Fruit fly (Drosophila melanogaster) whole organism, embryonic: ENCODE results near the gene CkIIbeta.

Source experiments
- CG12071 ChIP-seq: fragments of 200-800 bp; sonication (Bioruptor generic); optimal IDR thresholded peaks from 3 replicates; lab custom pipeline; 2018; ENCODE audit warnings: missing biosample characterization, mild to moderate bottlenecking, missing genetic modification characterization
- CG6689 ChIP-seq: fragments of 200-800 bp; sonication (Bioruptor generic); IDR thresholded peaks from 2 replicates; pipeline ENCODE4 v1.3.6; 2022; ENCODE audit warnings: missing biosample characterization, missing genetic modification characterization
- CkIIα-i1 ChIP-seq: fragments of 200-800 bp; sonication (Bioruptor generic); IDR thresholded peaks from 2 replicates; pipeline ENCODE4 v1.3.6; 2022; ENCODE audit warnings: missing biosample characterization, missing genetic modification characterization
- Doc2 ChIP-seq: fragments of 200-800 bp; sonication (Bioruptor generic); IDR thresholded peaks from 2 replicates; pipeline ENCODE4 v1.3.6; 2022; ENCODE audit warnings: missing biosample characterization, missing genetic modification characterization
- H15 ChIP-seq: fragments of 200-800 bp; sonication (Bioruptor generic); IDR thresholded peaks from 3 replicates; pipeline ENCODE4 v1.3.6; 2022; ENCODE audit warnings: missing biosample characterization, missing genetic modification characterization
- Pdp1 ChIP-seq, 2 experiments: fragments of 200-800 bp; sonication (Bioruptor generic); optimal IDR thresholded peaks; 3 replicates each; lab custom pipeline; 2016; ENCODE audit warnings: missing biosample characterization in 2 of 2, missing genetic modification characterization in 2 of 2, mild to moderate bottlenecking in 1 of 2, moderate library complexity in 1 of 2
- cg ChIP-seq: fragments of 200-800 bp; sonication (Bioruptor generic); optimal IDR thresholded peaks from 3 replicates; lab custom pipeline; 2019; ENCODE audit warnings: missing biosample characterization, mild to moderate bottlenecking, missing genetic modification characterization, moderate library complexity
- disco-r ChIP-seq: fragments of 200-800 bp; sonication (Bioruptor generic); optimal IDR thresholded peaks from 2 replicates; lab custom pipeline; 2016; ENCODE audit warnings: missing biosample characterization, missing genetic modification characterization
- ewg ChIP-seq: fragments of 200-800 bp; sonication (Bioruptor generic); optimal IDR thresholded peaks from 3 replicates; lab custom pipeline; 2017; ENCODE audit warnings: mild to moderate bottlenecking, missing biosample characterization, missing genetic modification reagents, missing genetic modification characterization
- fru ChIP-seq: fragments of >200 bp; optimal IDR thresholded peaks from 2 replicates; lab custom pipeline; 2017

DNA sequence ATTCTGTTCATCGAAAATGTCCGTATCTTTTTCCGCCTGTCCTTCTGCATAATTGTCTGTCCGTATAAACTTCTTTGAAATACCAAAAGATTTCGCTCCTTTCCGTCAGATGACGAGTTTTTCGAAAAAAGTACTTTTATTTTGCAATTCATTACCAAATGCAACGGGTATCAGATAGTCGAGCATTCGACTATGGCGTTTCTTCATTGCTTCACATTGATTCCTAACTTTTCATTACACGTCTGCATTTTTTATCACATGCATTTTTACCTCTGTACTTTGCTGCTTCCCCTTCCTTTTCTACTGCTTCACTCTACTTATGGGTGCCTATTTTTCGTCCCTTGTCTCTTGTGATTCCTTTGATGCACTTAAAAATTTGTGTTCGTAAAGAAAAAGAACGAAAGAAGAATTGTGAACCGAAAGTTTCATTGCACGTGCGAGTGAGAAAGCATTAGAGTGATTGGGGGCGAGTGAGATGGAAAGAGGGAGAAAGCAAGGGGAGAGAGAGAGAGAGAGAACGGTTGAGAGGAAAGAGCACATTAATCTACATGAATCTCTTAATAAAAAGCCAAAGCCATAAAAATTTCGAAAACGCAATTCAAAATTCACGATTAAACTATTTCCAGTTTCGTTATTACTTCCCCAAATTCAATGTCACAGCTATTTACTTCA, 36.1 kb downstream of the CkIIbeta start:
- TF ChIP-seq CG12071, result no peak
- TF ChIP-seq CkIIα-i1 (GFP tag; lab: Robert Waterston, UW), result no peak
- no peak for TF ChIP-seq Doc2
- no peak for TF ChIP-seq CG6689 (GFP tag; lab: Robert Waterston, UW)
- TF ChIP-seq Pdp1 (GFP tag; optimal IDR thresholded peaks at IDR 0.05; lab: Kevin White, UChicago), result no peak
- no peak for TF ChIP-seq H15 (GFP tag; lab: Robert Waterston, UW)
- no peak for TF ChIP-seq ewg (GFP tag; lab: Kevin White, UChicago)
- no peak for TF ChIP-seq fru
- no peak for TF ChIP-seq disco-r (GFP tag; lab: Kevin White, UChicago)
- TF ChIP-seq cg (GFP tag; lab: Kevin White, UChicago), result no peak
